Worm (Caenorhabditis elegans): Measurements from ENCODE around the gene C45B11.5.

ce11 chrV:11002434-11002833 lies 39.2 kb upstream of the C45B11.5 start, which contains the start of gene F53B7.4:
- no peak for TF ChIP-seq ama-1 (optimal IDR thresholded peaks at IDR 0.05)
- no peak for TF ChIP-seq hnd-1 (tag; optimal IDR thresholded peaks at IDR 0.05)
- TF ChIP-seq ceh-36 (tag; optimal IDR thresholded peaks at IDR 0.05): no peak
- no peak for TF ChIP-seq ceh-13 (GFP tag; optimal IDR thresholded peaks at IDR 0.05)
- TF ChIP-seq tbx-11 (GFP tag; IDR thresholded peaks at IDR 0.05): no peak
- no peak for TF ChIP-seq sea-1 (GFP tag; conservative IDR thresholded peaks at IDR 0.05)
- TF ChIP-seq tra-4 (tag; optimal IDR thresholded peaks at IDR 0.05): no peak
- TF ChIP-seq hmg-4 (GFP tag; optimal IDR thresholded peaks at IDR 0.05): no peak
- TF ChIP-seq ets-7 (tag; optimal IDR thresholded peaks at IDR 0.05): no peak
- no peak for TF ChIP-seq hmbx-1 (tag; optimal IDR thresholded peaks at IDR 0.05)
- TF ChIP-seq flt-1 (GFP tag; IDR thresholded peaks at IDR 0.05): no peak
- no peak for TF ChIP-seq pes-1 (GFP tag; IDR thresholded peaks at IDR 0.05)

Measured in whole organism, early embryonic.